Worm (Caenorhabditis elegans): ENCODE results near the gene T05C12.9.

- TF ChIP-seq ztf-23 (GFP tag; IDR thresholded peaks at IDR 0.05): no peak
- TF ChIP-seq ref-1 (GFP tag; conservative IDR thresholded peaks at IDR 0.05): no peak
- no peak for TF ChIP-seq med-1 (GFP tag; optimal IDR thresholded peaks at IDR 0.05; ENCODE audit: insufficient read depth)
- no peak for TF ChIP-seq flt-1 (GFP tag; IDR thresholded peaks at IDR 0.05)
- TF ChIP-seq klf-2 (GFP tag; conservative IDR thresholded peaks at IDR 0.05): no peak
- TF ChIP-seq T22C8.4 (GFP tag; IDR thresholded peaks at IDR 0.05): no peak
- no peak for TF ChIP-seq tab-1 (GFP tag; IDR thresholded peaks at IDR 0.05)
- TF ChIP-seq cog-1 (tag; optimal IDR thresholded peaks at IDR 0.05): no peak
- no peak for TF ChIP-seq ztf-29 (GFP tag; IDR thresholded peaks at IDR 0.05)
Observed at ce11 chrII:8238155-8238554, 45.1 kb upstream of the T05C12.9 start, which contains the start of gene nlp-5.

Measured in whole organism, midembryonic.